Fruit fly (Drosophila melanogaster) whole organism, embryonic: ENCODE results near the gene Awh.

ENCODE experiments used
- CG10565 ChIP-seq: fragments of 200-800 bp; sonication (Bioruptor generic); optimal IDR thresholded peaks from 3 replicates; lab custom pipeline; 2016; ENCODE audit warnings: missing biosample characterization, mild to moderate bottlenecking, missing genetic modification characterization
- CG10654 ChIP-seq: fragments of 200-800 bp; sonication (Bioruptor generic); optimal IDR thresholded peaks from 2 replicates; lab custom pipeline; 2016; ENCODE audit warnings: missing biosample characterization, missing genetic modification characterization
- CG11247 ChIP-seq: fragments of 200-800 bp; sonication (Bioruptor generic); IDR thresholded peaks from 2 replicates; pipeline ENCODE4 v1.3.6; 2022; ENCODE audit warnings: missing biosample characterization, missing genetic modification characterization
- CG11504 ChIP-seq: fragments of 200-800 bp; sonication (Bioruptor generic); optimal IDR thresholded peaks from 3 replicates; lab custom pipeline; 2019; ENCODE audit warnings: missing biosample characterization, mild to moderate bottlenecking, missing genetic modification characterization, moderate library complexity
- CG12236 ChIP-seq: fragments of 200-800 bp; sonication (Bioruptor generic); optimal IDR thresholded peaks from 2 replicates; lab custom pipeline; 2016; ENCODE audit warnings: missing biosample characterization, missing genetic modification characterization
- CG12299 ChIP-seq: fragments of 200-800 bp; sonication (Bioruptor generic); optimal IDR thresholded peaks from 2 replicates; lab custom pipeline; 2018; ENCODE audit warnings: missing biosample characterization, mild to moderate bottlenecking, missing genetic modification characterization
- CG15514 ChIP-seq: fragments of 200-800 bp; sonication (Bioruptor generic); optimal IDR thresholded peaks from 3 replicates; lab custom pipeline; 2017; ENCODE audit warnings: missing biosample characterization, missing genetic modification characterization, mild to moderate bottlenecking, moderate library complexity, missing genetic modification reagents
- CG1603 ChIP-seq: fragments of 200-800 bp; sonication (Bioruptor generic); optimal IDR thresholded peaks from 2 replicates; lab custom pipeline; 2019; ENCODE audit warnings: missing biosample characterization, mild to moderate bottlenecking, missing genetic modification characterization, moderate library complexity
- CG16813 ChIP-seq: fragments of 200-800 bp; sonication (Bioruptor generic); IDR thresholded peaks from 3 replicates; pipeline ENCODE4 v1.3.6; 2022; ENCODE audit warnings: missing biosample characterization, missing genetic modification characterization; ENCODE audit not compliant: partially characterized antibody
- CG17912 ChIP-seq: fragments of 200-800 bp; sonication (Bioruptor generic); optimal IDR thresholded peaks from 2 replicates; lab custom pipeline; 2018; ENCODE audit warnings: missing biosample characterization, mild to moderate bottlenecking, missing genetic modification characterization
- CG1832 ChIP-seq: fragments of 200-800 bp; sonication (Bioruptor generic); optimal IDR thresholded peaks from 2 replicates; lab custom pipeline; 2017; ENCODE audit warnings: missing biosample characterization, mild to moderate bottlenecking, missing genetic modification characterization, inconsistent platforms
- CG2116 ChIP-seq: fragments of 200-800 bp; sonication (Bioruptor generic); optimal IDR thresholded peaks from 3 replicates; lab custom pipeline; 2018; ENCODE audit warnings: missing biosample characterization, mild to moderate bottlenecking, missing genetic modification characterization
- CG31224 ChIP-seq: fragments of 200-800 bp; sonication (Bioruptor generic); IDR thresholded peaks from 2 replicates; pipeline ENCODE4 v1.3.6; 2022; ENCODE audit warnings: missing biosample characterization, missing genetic modification characterization
- CG32767 ChIP-seq: fragments of 200-800 bp; sonication (Bioruptor generic); IDR thresholded peaks from 2 replicates; pipeline ENCODE4 v1.3.6; 2022; ENCODE audit warnings: missing biosample characterization, missing genetic modification characterization
- CG42726 ChIP-seq: fragments of 200-800 bp; sonication (Bioruptor generic); IDR thresholded peaks from 2 replicates; pipeline ENCODE4 v1.3.6; 2022; ENCODE audit warnings: missing biosample characterization, missing genetic modification characterization; ENCODE audit not compliant: partially characterized antibody
- CG4424 ChIP-seq: fragments of 200-800 bp; sonication (Bioruptor generic); optimal IDR thresholded peaks from 3 replicates; lab custom pipeline; 2016; ENCODE audit warnings: missing biosample characterization, missing genetic modification characterization
- CG8944 ChIP-seq: fragments of 200-800 bp; sonication (Bioruptor generic); optimal IDR thresholded peaks from 3 replicates; lab custom pipeline; 2016; ENCODE audit warnings: missing biosample characterization, missing genetic modification characterization
- CG9797 ChIP-seq: fragments of 200-800 bp; sonication (Bioruptor generic); optimal IDR thresholded peaks from 3 replicates; lab custom pipeline; 2018; ENCODE audit warnings: missing biosample characterization, mild to moderate bottlenecking, missing genetic modification characterization
- CoRest ChIP-seq: fragments of 200-800 bp; sonication (Bioruptor generic); optimal IDR thresholded peaks from 3 replicates; lab custom pipeline; 2018; ENCODE audit warnings: missing biosample characterization, mild to moderate bottlenecking, missing genetic modification characterization, moderate library complexity
- Dad ChIP-seq: fragments of 200-800 bp; sonication (Bioruptor generic); optimal IDR thresholded peaks from 3 replicates; lab custom pipeline; 2016; ENCODE audit warnings: missing biosample characterization, missing genetic modification characterization
- Dp ChIP-seq: fragments of 200-800 bp; sonication (Bioruptor generic); optimal IDR thresholded peaks from 2 replicates; lab custom pipeline; 2018; ENCODE audit warnings: missing biosample characterization, mild to moderate bottlenecking, missing genetic modification characterization, moderate library complexity
- HLHmδ ChIP-seq: fragments of 200-800 bp; sonication (Bioruptor generic); optimal IDR thresholded peaks from 2 replicates; lab custom pipeline; 2018; ENCODE audit warnings: missing biosample characterization, mild to moderate bottlenecking, missing genetic modification characterization, moderate library complexity
- Lpt ChIP-seq: fragments of >200 bp; optimal IDR thresholded peaks from 2 replicates; lab custom pipeline; 2018; ENCODE audit warnings: missing biosample characterization, missing genetic modification characterization
- NK7.1 ChIP-seq: fragments of 200-800 bp; sonication (Bioruptor generic); optimal IDR thresholded peaks from 3 replicates; lab custom pipeline; 2016; ENCODE audit warnings: missing biosample characterization, missing genetic modification characterization
- Poxn ChIP-seq: fragments of 200-800 bp; sonication (Bioruptor generic); IDR thresholded peaks from 2 replicates; pipeline ENCODE4 v1.3.6; 2022; ENCODE audit warnings: missing biosample characterization, missing genetic modification characterization
- Ravus ChIP-seq: fragments of 200-800 bp; sonication (Bioruptor generic); IDR thresholded peaks from 2 replicates; pipeline ENCODE4 v1.3.6; 2022; ENCODE audit warnings: missing biosample characterization, missing genetic modification characterization
- Sry-β ChIP-seq: fragments of 200-800 bp; sonication (Bioruptor generic); optimal IDR thresholded peaks from 2 replicates; lab custom pipeline; 2018; ENCODE audit warnings: missing biosample characterization, mild to moderate bottlenecking, missing genetic modification characterization, moderate library complexity
- Sry-δ ChIP-seq: fragments of 200-800 bp; sonication (Bioruptor generic); optimal IDR thresholded peaks from 2 replicates; lab custom pipeline; 2016; ENCODE audit warnings: missing biosample characterization, missing genetic modification characterization
- Ssrp ChIP-seq: fragments of 200-800 bp; sonication (Bioruptor generic); optimal IDR thresholded peaks from 2 replicates; lab custom pipeline; 2018; ENCODE audit warnings: missing biosample characterization, mild to moderate bottlenecking, missing genetic modification characterization, moderate library complexity
- Taf1 ChIP-seq: fragments of 200-800 bp; sonication (Bioruptor generic); IDR thresholded peaks from 2 replicates; pipeline ENCODE4 v1.3.6; 2022; ENCODE audit warnings: missing biosample characterization, missing genetic modification characterization
- al ChIP-seq: fragments of 200-800 bp; sonication (Bioruptor generic); IDR thresholded peaks from 2 replicates; pipeline ENCODE4 v1.3.6; 2022; ENCODE audit warnings: missing biosample characterization, missing genetic modification characterization
- az2 ChIP-seq: fragments of 200-800 bp; sonication (Bioruptor generic); optimal IDR thresholded peaks from 3 replicates; lab custom pipeline; 2016; ENCODE audit warnings: missing biosample characterization, missing genetic modification characterization
- bigmax ChIP-seq: fragments of 200-800 bp; sonication (Bioruptor generic); optimal IDR thresholded peaks from 2 replicates; lab custom pipeline; 2018; ENCODE audit warnings: missing biosample characterization, mild to moderate bottlenecking, missing genetic modification characterization
- cg ChIP-seq: fragments of 200-800 bp; sonication (Bioruptor generic); optimal IDR thresholded peaks from 3 replicates; lab custom pipeline; 2019; ENCODE audit warnings: missing biosample characterization, mild to moderate bottlenecking, missing genetic modification characterization, moderate library complexity
- chif ChIP-seq, 2 experiments: fragments of 200-800 bp; sonication (Bioruptor generic); optimal IDR thresholded peaks; 3 replicates each; lab custom pipeline; 2016; ENCODE audit warnings: missing biosample characterization in 2 of 2, missing genetic modification characterization in 2 of 2
- dmrt11E ChIP-seq: fragments of 200-800 bp; sonication (Bioruptor generic); optimal IDR thresholded peaks from 3 replicates; lab custom pipeline; 2018; ENCODE audit warnings: missing biosample characterization, mild to moderate bottlenecking, missing genetic modification characterization, moderate library complexity
- ems ChIP-seq: fragments of 200-800 bp; sonication (Bioruptor generic); optimal IDR thresholded peaks from 3 replicates; lab custom pipeline; 2016; ENCODE audit warnings: missing biosample characterization, missing genetic modification characterization
- fd3F ChIP-seq: fragments of 200-800 bp; sonication (Bioruptor generic); optimal IDR thresholded peaks from 2 replicates; lab custom pipeline; 2018; ENCODE audit warnings: missing biosample characterization, mild to moderate bottlenecking, missing genetic modification characterization, moderate library complexity
- fd96Cb ChIP-seq: fragments of 200-800 bp; sonication (Bioruptor generic); optimal IDR thresholded peaks from 2 replicates; lab custom pipeline; 2018; ENCODE audit warnings: missing biosample characterization, mild to moderate bottlenecking, missing genetic modification characterization, moderate library complexity
- gcm ChIP-seq: fragments of 200-800 bp; sonication (Bioruptor generic); optimal IDR thresholded peaks from 2 replicates; lab custom pipeline; 2019; ENCODE audit warnings: missing biosample characterization, mild to moderate bottlenecking, missing genetic modification characterization, moderate library complexity
- inv ChIP-seq: fragments of 200-800 bp; sonication (Bioruptor generic); IDR thresholded peaks from 2 replicates; pipeline ENCODE4 v1.3.6; 2022; ENCODE audit warnings: missing biosample characterization, missing genetic modification characterization; ENCODE audit not compliant: partially characterized antibody
- jing ChIP-seq: fragments of 200-800 bp; sonication (Bioruptor generic); optimal IDR thresholded peaks from 2 replicates; lab custom pipeline; 2018; ENCODE audit warnings: missing biosample characterization, mild to moderate bottlenecking, missing genetic modification characterization
- nerfin-2 ChIP-seq: fragments of 200-800 bp; sonication (Bioruptor generic); IDR thresholded peaks from 2 replicates; pipeline ENCODE4 v1.3.6; 2022; ENCODE audit warnings: missing biosample characterization, missing genetic modification characterization; ENCODE audit not compliant: partially characterized antibody
- peb ChIP-seq: fragments of 200-800 bp; sonication (Bioruptor generic); IDR thresholded peaks from 2 replicates; pipeline ENCODE4 v1.3.6; 2022; ENCODE audit warnings: missing biosample characterization, missing genetic modification characterization
- repo ChIP-seq: fragments of 200-800 bp; sonication (Bioruptor generic); optimal IDR thresholded peaks from 2 replicates; lab custom pipeline; 2016; ENCODE audit warnings: missing biosample characterization, missing genetic modification characterization
- ssp ChIP-seq: fragments of 200-800 bp; sonication (Bioruptor generic); IDR thresholded peaks from 2 replicates; pipeline ENCODE4 v1.3.6; 2022; ENCODE audit warnings: missing biosample characterization, missing genetic modification characterization
- tio ChIP-seq: fragments of 200-800 bp; sonication (Bioruptor generic); optimal IDR thresholded peaks from 2 replicates; lab custom pipeline; 2017; ENCODE audit warnings: missing biosample characterization, missing genetic modification characterization, inconsistent platforms
- tx ChIP-seq: fragments of 200-800 bp; sonication (Bioruptor generic); optimal IDR thresholded peaks from 2 replicates; lab custom pipeline; 2016; ENCODE audit warnings: missing biosample characterization, missing genetic modification characterization
- unpg ChIP-seq: fragments of 200-800 bp; sonication (Bioruptor generic); optimal IDR thresholded peaks from 3 replicates; lab custom pipeline; 2018; ENCODE audit warnings: missing biosample characterization, mild to moderate bottlenecking, missing genetic modification characterization, moderate library complexity
- vvl ChIP-seq: fragments of 200-800 bp; sonication (Bioruptor generic); IDR thresholded peaks from 2 replicates; pipeline ENCODE4 v1.3.6; 2022; ENCODE audit warnings: missing biosample characterization, missing genetic modification characterization
- zfh2 ChIP-seq: fragments of 200-800 bp; sonication (Bioruptor generic); optimal IDR thresholded peaks from 2 replicates; lab custom pipeline; 2016; ENCODE audit warnings: missing biosample characterization, missing genetic modification characterization

The Awh gene

dm6 chr3L:3892154-3892624 is 46.2 kb downstream of the Awh start, which contains the start of gene Fie (continued):
- TF ChIP-seq tio (GFP tag; lab: Kevin White, UChicago) (peak; percentile 63), Dp (no peak), CG4424 (peak; percentile 26), gcm (GFP tag; lab: Kevin White, UChicago) (peak; percentile 13), CG42726 (GFP tag; lab: Robert Waterston, UW) (no peak), Sry-δ (no peak), CG9797 (GFP tag; lab: Kevin White, UChicago) (no peak), CoRest (tag; lab: Kevin White, UChicago) (peak; percentile 86), Sry-β (GFP tag; lab: Kevin White, UChicago) (no peak), CG32767 (GFP tag; lab: Robert Waterston, UW) (peak; percentile 58; the same call in 1 of the 2 replicates), Ravus (no peak), nerfin-2 (no peak), repo (GFP tag; lab: Kevin White, UChicago) (no peak), CG1832 (GFP tag; lab: Kevin White, UChicago) (no peak), bigmax (GFP tag; lab: Kevin White, UChicago) (no peak), az2 (GFP tag; lab: Kevin White, UChicago) (peak; percentile 52), Ssrp (peak; percentile 66), NK7.1 (GFP tag; lab: Kevin White, UChicago) (no peak), Taf1 (GFP tag; lab: Robert Waterston, UW) (no peak), vvl (GFP tag; lab: Robert Waterston, UW) (peak; percentile 35; the same call in 1 of the 2 replicates), CG10654 (GFP tag; lab: Kevin White, UChicago) (no peak), al (GFP tag; lab: Robert Waterston, UW) (0 out of 2 replicates have a peak, but pooled peaks have one; percentile 22), peb (GFP tag; lab: Robert Waterston, UW) (peak; percentile 8; the same call in 1 of the 2 replicates), HLHmδ (no peak), dmrt11E (tag; lab: Kevin White, UChicago) (no peak), CG16813 (GFP tag; lab: Robert Waterston, UW) (no peak), CG2116 (peak; percentile 1), tx (peak; percentile 3), chif (GFP tag; optimal IDR thresholded peaks at IDR 0.05; lab: Kevin White, UChicago) (no peak), fd3F (GFP tag; lab: Kevin White, UChicago) (peak; percentile 57), Dad (no peak), cg (GFP tag; lab: Kevin White, UChicago) (no peak), jing (GFP tag; lab: Kevin White, UChicago) (peak; percentile 34), zfh2 (GFP tag; lab: Kevin White, UChicago) (peak; percentile 34), CG12299 (no peak), inv (GFP tag; lab: Robert Waterston, UW) (no peak), CG11504 (tag; lab: Kevin White, UChicago) (peak; percentile 80), CG10565 (GFP tag; lab: Kevin White, UChicago) (no peak), unpg (GFP tag; lab: Kevin White, UChicago) (peak; percentile 46), CG1603 (no peak), CG31224 (GFP tag; lab: Robert Waterston, UW) (no peak), fd96Cb (peak; percentile 54), CG8944 (GFP tag; lab: Kevin White, UChicago) (no peak), Lpt (no peak), CG15514 (GFP tag; lab: Kevin White, UChicago) (peak; percentile 53), CG17912 (GFP tag; lab: Kevin White, UChicago) (no peak), ssp (GFP tag; lab: Robert Waterston, UW) (no peak), CG12236 (GFP tag; lab: Kevin White, UChicago) (no peak), CG11247 (no peak), ems (peak; percentile 25), Poxn (GFP tag; lab: Robert Waterston, UW) (no peak)
